Worm (Caenorhabditis elegans): ENCODE results near the gene C37E2.10.
A peak's percentile ranks its signal among the peaks of the same experiment; 100 is the strongest.

C37E2.10 gene

DNA sequence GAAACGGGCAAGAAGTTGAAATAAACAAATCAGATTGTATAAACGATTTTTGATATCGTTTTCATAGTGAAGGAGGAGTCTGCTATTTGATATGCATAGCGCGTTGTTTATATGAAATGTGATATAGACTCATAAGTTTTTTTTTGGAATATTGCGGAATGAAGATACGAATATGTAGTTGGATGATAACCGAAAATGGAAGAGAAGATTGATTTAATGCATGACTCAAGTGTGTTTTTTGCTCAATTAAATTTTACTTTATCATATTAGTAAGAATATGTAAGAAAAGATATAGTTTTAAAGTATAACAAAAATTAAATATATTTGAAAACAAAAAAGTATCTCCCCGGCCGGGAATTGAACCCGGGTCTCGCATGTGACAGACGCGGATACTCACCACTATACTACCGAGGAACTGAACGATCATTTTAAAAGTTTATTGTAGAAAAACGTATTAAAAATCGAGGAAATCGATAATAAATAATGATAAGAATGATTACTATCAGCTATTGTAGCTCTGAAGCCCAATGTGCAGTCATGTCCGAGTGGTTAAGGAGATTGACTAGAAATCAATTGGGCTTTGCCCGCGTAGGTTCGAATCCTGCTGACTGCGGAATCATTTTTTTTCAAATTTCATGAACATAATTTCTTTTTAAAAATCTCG lies 17.0 kb upstream of the C37E2.10 start, which contains the start of gene lgc-25 (continued):
- TF ChIP-seq ztf-11 (tag; optimal IDR thresholded peaks at IDR 0.05) (no peak), lsy-2 (tag; optimal IDR thresholded peaks at IDR 0.05) (no peak), nhr-47 (tag; optimal IDR thresholded peaks at IDR 0.05) (peak; percentile 16), egl-27 (tag; optimal IDR thresholded peaks at IDR 0.05) (no peak), lin-39 (tag; optimal IDR thresholded peaks at IDR 0.05) (no peak), xbp-1 (tag; optimal IDR thresholded peaks at IDR 0.05) (no peak), pax-3 (tag; optimal IDR thresholded peaks at IDR 0.05) (no peak), ces-1 (GFP tag; optimal IDR thresholded peaks at IDR 0.05) (no peak), lin-15B (tag; optimal IDR thresholded peaks at IDR 0.05) (no peak), lir-3 (tag; optimal IDR thresholded peaks at IDR 0.05; ENCODE audit: poor library complexity) (no peak), nhr-77 (tag; optimal IDR thresholded peaks at IDR 0.05) (no peak), grh-1 (GFP tag; IDR thresholded peaks at IDR 0.05) (no peak), ceh-8 (GFP tag; optimal IDR thresholded peaks at IDR 0.05) (no peak), F16B12.6 (tag; optimal IDR thresholded peaks at IDR 0.05) (no peak), nhr-90 (tag; optimal IDR thresholded peaks at IDR 0.05; ENCODE audit: poor library complexity) (peak; percentile 72), C16A3.4 (tag; optimal IDR thresholded peaks at IDR 0.05) (no peak), ceh-90 (tag; optimal IDR thresholded peaks at IDR 0.05) (no peak), nhr-76 (tag; optimal IDR thresholded peaks at IDR 0.05) (no peak), alr-1 (tag; optimal IDR thresholded peaks at IDR 0.05; ENCODE audit: borderline replicate concordance) (no peak)

DNA sequence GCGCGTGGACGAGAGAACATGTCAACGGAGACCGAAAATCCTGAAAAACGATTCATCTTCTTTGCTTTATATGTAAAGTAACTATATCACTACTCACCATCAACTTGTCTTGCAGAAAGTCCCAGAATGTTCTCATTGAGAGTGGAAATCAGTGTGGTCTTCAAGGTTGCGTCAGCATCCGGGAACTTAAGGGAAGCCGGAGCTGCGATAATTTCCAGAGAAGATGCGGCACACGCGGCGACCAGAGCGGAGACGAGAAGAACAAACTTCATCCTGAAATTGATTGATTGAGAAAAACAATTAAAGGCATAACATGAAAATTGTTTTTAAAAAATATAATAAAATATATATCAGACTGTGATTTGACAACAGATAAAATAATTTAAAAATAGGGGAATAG lies 14.6 kb upstream of the C37E2.10 start, which contains the start of gene vha-20:
Gene vha-20, minus strand, starts transcription at position 273 of the 400 bp plus-strand sequence.
- TF ChIP-seq F16B12.6 (tag; optimal IDR thresholded peaks at IDR 0.05) (no peak), Y116A8C.19 (tag; optimal IDR thresholded peaks at IDR 0.05; ENCODE audit: borderline replicate concordance) (no peak), nhr-77 (tag; optimal IDR thresholded peaks at IDR 0.05) (no peak), mef-2 (tag; optimal IDR thresholded peaks at IDR 0.05) (no peak), nhr-71 (tag; optimal IDR thresholded peaks at IDR 0.05) (peak; percentile 8), unc-86 (tag; optimal IDR thresholded peaks at IDR 0.05) (no peak), nhr-90 (tag; optimal IDR thresholded peaks at IDR 0.05; ENCODE audit: poor library complexity) (peak; percentile 5)

DNA sequence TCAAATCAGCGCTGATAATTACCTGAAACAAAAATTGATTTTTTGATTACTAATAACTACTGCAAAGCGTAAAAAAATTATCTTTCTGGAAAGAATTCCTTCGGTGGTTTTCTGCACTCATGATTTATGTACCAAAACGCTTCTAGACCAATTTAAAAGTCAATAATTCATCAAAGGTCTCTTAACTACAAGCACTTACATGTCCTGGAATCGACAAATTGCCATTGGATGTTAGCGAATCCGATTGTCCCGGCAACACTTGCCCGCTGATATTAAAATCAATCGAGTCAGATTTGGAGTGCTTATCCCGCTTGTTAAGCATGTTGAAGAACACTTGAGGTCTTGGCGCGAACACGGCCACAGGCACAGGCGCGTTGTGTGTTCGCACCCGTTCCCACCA lies 13.6 kb upstream of the C37E2.10 start:
- TF ChIP-seq nhr-47 (tag; optimal IDR thresholded peaks at IDR 0.05), result no peak
- TF ChIP-seq efl-1 (optimal IDR thresholded peaks at IDR 0.05), result no peak
- peak in 1 of 2 experiments; percentile 84 for TF ChIP-seq efl-1 (GFP tag; optimal IDR thresholded peaks at IDR 0.05 in 1 of 2)
- TF ChIP-seq unc-130 (tag; optimal IDR thresholded peaks at IDR 0.05), result no peak
- no peak for TF ChIP-seq unc-98 (GFP tag; IDR thresholded peaks at IDR 0.05)

DNA sequence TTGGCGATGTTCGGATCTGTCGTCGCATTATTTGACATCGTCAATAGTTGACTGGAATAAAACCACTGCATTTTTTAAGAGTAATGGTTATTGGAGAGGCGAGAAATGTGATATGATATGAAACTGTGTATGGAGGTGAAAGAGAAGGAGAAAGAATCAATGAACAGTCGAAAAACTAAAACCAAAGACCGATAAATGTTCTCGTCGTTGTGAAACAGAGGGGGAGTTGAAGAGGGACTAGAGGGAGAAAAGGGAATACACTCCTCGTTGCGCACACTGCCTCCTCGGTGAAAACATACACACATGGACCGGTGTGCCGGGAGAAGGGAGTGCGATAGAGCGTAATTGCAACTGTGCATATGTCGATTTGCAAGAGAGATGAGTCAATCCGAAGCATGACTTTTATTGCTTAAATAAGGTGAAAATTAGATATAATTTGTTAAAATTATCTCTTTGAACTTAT lies 9.2 kb upstream of the C37E2.10 start, which contains the start of gene sym-4:
Gene sym-4, minus strand, starts transcription at position 51 of the 463 bp plus-strand sequence.
- TF ChIP-seq egl-27 (tag; optimal IDR thresholded peaks at IDR 0.05), result peak in 1 of 2 experiments; percentile 50
- TF ChIP-seq lin-14 (GFP tag; optimal IDR thresholded peaks at IDR 0.05), result peak; percentile 98
- peak; percentile 57 for TF ChIP-seq C04F5.9 (tag; optimal IDR thresholded peaks at IDR 0.05)
- peak; percentile 94 for TF ChIP-seq nhr-85 (tag)
- no peak for TF ChIP-seq unc-98 (GFP tag; IDR thresholded peaks at IDR 0.05)
- peak; percentile 82 to 92 for TF ChIP-seq lin-35 (GFP tag; optimal IDR thresholded peaks at IDR 0.05)
- TF ChIP-seq F16B12.6 (tag; optimal IDR thresholded peaks at IDR 0.05), result peak; percentile 56
- TF ChIP-seq tbx-2 (tag; optimal IDR thresholded peaks at IDR 0.05), result peak; percentile 90
- peak; percentile 51 for TF ChIP-seq nhr-11 (tag; optimal IDR thresholded peaks at IDR 0.05)
- no peak for TF ChIP-seq zag-1 (tag; optimal IDR thresholded peaks at IDR 0.05)
- TF ChIP-seq mep-1 (tag; optimal IDR thresholded peaks at IDR 0.05), result peak; percentile 96
- peak; percentile 68 for TF ChIP-seq pag-3 (tag; optimal IDR thresholded peaks at IDR 0.05; ENCODE audit: borderline replicate concordance, insufficient read depth)
- no peak for TF ChIP-seq aha-1 (tag; optimal IDR thresholded peaks at IDR 0.05)
- peak; percentile 93 for TF ChIP-seq C16A3.4 (tag; optimal IDR thresholded peaks at IDR 0.05)
- TF ChIP-seq sptf-1 (tag; optimal IDR thresholded peaks at IDR 0.05), result no peak
- TF ChIP-seq lsy-2 (tag; optimal IDR thresholded peaks at IDR 0.05), result peak; percentile 79 to 89
- peak; percentile 91 for TF ChIP-seq nhr-19 (GFP tag; conservative IDR thresholded peaks at IDR 0.05)
- peak; percentile 74 for TF ChIP-seq isw-1 (GFP tag; IDR thresholded peaks at IDR 0.05)
- TF ChIP-seq tlp-1 (tag; optimal IDR thresholded peaks at IDR 0.05), result no peak
- peak; percentile 85 for TF ChIP-seq hpl-2 (GFP tag; optimal IDR thresholded peaks at IDR 0.05)
- no peak for TF ChIP-seq alr-1 (tag; optimal IDR thresholded peaks at IDR 0.05; ENCODE audit: borderline replicate concordance)
- TF ChIP-seq nhr-76 (tag; optimal IDR thresholded peaks at IDR 0.05), result no peak
- TF ChIP-seq Y116A8C.19 (tag; optimal IDR thresholded peaks at IDR 0.05; ENCODE audit: borderline replicate concordance), result no peak
- no peak for TF ChIP-seq ceh-63 (GFP tag; optimal IDR thresholded peaks at IDR 0.05)
- peak; percentile 73 to 94 (median 78) for TF ChIP-seq ceh-82 (tag; optimal IDR thresholded peaks at IDR 0.05)
- TF ChIP-seq ama-1 (optimal IDR thresholded peaks at IDR 0.05), result no peak

All from whole organism, L1 larva.